Fruit fly (Drosophila melanogaster): ENCODE results near the gene TwdlD.

TwdlD gene

DNA sequence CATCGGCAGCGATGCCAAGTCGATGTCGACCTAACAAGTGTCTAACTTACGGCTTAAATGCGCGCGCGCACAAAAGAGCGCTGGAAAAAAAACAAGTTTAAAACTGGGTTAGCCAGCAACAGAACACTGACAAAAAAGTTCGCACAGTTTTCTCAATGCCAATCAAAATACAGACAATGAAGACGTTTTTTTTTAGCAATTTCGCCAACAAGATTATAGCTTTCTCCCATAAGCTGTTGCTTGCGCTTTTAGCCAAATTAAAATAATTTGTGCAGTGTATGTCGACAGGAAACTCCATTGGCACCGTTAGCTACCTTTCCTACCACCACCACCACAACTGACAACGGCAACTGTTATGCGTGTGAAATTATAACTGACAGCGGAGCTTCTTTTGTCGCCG, 14.8 kb downstream of the TwdlD start (continued):
- TF ChIP-seq tap (tag; optimal IDR thresholded peaks at IDR 0.05) (no peak), CG9727 (GFP tag; optimal IDR thresholded peaks at IDR 0.05) (peak; percentile 39), repo (GFP tag; optimal IDR thresholded peaks at IDR 0.05) (peak; percentile 3), trh (GFP tag; optimal IDR thresholded peaks at IDR 0.05) (no peak), CG10147 (GFP tag; optimal IDR thresholded peaks at IDR 0.05) (peak; percentile 36), gt (GFP tag; IDR thresholded peaks at IDR 0.05) (no peak), CG2889 (GFP tag; IDR thresholded peaks at IDR 0.05) (0 out of 3 replicates have a peak, but pooled peaks have one; percentile 7), Sox100B (GFP tag; optimal IDR thresholded peaks at IDR 0.05) (peak; percentile 54), CG7372 (GFP tag; IDR thresholded peaks at IDR 0.05) (no peak), run (tag; optimal IDR thresholded peaks at IDR 0.05) (peak; percentile 27), wdn (GFP tag; IDR thresholded peaks at IDR 0.05) (0 out of 2 replicates have a peak, but pooled peaks have one; percentile 18), D19A (tag; optimal IDR thresholded peaks at IDR 0.05) (no peak), sob (GFP tag; IDR thresholded peaks at IDR 0.05) (peak; percentile 49; the same call in 1 of the 2 replicates), ewg (GFP tag; optimal IDR thresholded peaks at IDR 0.05) (peak; percentile 51), Fer1 (GFP tag; optimal IDR thresholded peaks at IDR 0.05) (peak; percentile 72), Fer3 (tag; optimal IDR thresholded peaks at IDR 0.05) (peak; percentile 57), Mes4 (GFP tag; optimal IDR thresholded peaks at IDR 0.05) (peak; percentile 19), CG17912 (GFP tag; optimal IDR thresholded peaks at IDR 0.05) (no peak), Med (GFP tag) (peak; percentile 92), vfl (GFP tag; optimal IDR thresholded peaks at IDR 0.05) (peak; percentile 26), Dad (GFP tag; optimal IDR thresholded peaks at IDR 0.05) (no peak), slou (GFP tag; optimal IDR thresholded peaks at IDR 0.05) (no peak), lab (GFP tag; optimal IDR thresholded peaks at IDR 0.05) (peak; percentile 74), CrebB (tag; optimal IDR thresholded peaks at IDR 0.05) (no peak), en (GFP tag; optimal IDR thresholded peaks at IDR 0.05) (peak; percentile 7), CG2678 (tag; optimal IDR thresholded peaks at IDR 0.05) (peak; percentile 64), CG12299 (tag; optimal IDR thresholded peaks at IDR 0.05) (no peak), CG30431 (GFP tag; optimal IDR thresholded peaks at IDR 0.05) (peak; percentile 1)

DNA sequence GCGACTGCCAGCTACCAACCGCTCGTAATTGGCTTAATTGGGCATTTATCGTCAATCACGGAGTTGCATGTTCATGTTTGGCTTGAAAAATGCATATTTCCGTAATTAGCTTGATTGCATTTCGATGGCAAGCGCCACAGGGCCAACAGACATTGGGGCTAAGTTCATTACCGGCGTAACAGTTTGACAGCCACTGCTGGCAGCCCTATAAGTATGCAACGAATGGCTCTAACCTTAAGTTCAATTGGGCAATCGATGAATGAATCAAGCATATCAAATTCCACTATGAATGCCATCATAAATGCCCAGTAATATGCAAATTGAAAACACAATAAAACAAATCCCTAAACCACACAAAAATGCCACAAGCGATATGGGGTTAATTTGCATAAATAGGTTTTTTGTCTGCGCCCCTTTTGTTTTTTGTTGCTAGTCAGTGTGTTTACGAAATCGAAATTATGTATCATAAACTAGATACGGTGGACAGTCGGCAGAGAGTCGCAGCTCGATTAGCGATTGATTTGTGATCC, 15.7 kb downstream of the TwdlD start:
- TF ChIP-seq CG13287 (GFP tag; IDR thresholded peaks at IDR 0.05; ENCODE audit: partially characterized antibody) (peak; percentile 9; the same call in 1 of the 2 replicates), dati (GFP tag; IDR thresholded peaks at IDR 0.05) (no peak), chinmo (GFP tag; IDR thresholded peaks at IDR 0.05; ENCODE audit: partially characterized antibody) (peak; percentile 88; the same call in 3 of the 4 replicates), hbn (GFP tag; IDR thresholded peaks at IDR 0.05; ENCODE audit: partially characterized antibody) (no peak), CG4328 (GFP tag; optimal IDR thresholded peaks at IDR 0.05) (no peak), Hr78 (GFP tag; optimal IDR thresholded peaks at IDR 0.05) (no peak), row (GFP tag; IDR thresholded peaks at IDR 0.05) (peak; percentile 24; the same call in 1 of the 3 replicates), sd (tag; optimal IDR thresholded peaks at IDR 0.05) (peak; percentile 96), CG18011 (GFP tag; optimal IDR thresholded peaks at IDR 0.05) (no peak), run (tag; optimal IDR thresholded peaks at IDR 0.05) (peak; percentile 96), H2.0 (GFP tag; IDR thresholded peaks at IDR 0.05) (0 out of 2 replicates have a peak, but pooled peaks have one; percentile 10), oc (tag; optimal IDR thresholded peaks at IDR 0.05) (peak; percentile 89), sqz (GFP tag; optimal IDR thresholded peaks at IDR 0.05) (peak; percentile 30), CG13894 (tag; optimal IDR thresholded peaks at IDR 0.05) (peak; percentile 62), gsb-n (tag; optimal IDR thresholded peaks at IDR 0.05) (peak; percentile 44), Abd-B (GFP tag; optimal IDR thresholded peaks at IDR 0.05) (peak; percentile 7), ind (GFP tag; optimal IDR thresholded peaks at IDR 0.05) (no peak), salm (tag; optimal IDR thresholded peaks at IDR 0.05) (peak; percentile 70), vvl (GFP tag; IDR thresholded peaks at IDR 0.05) (peak; percentile 86), CG12769 (tag; optimal IDR thresholded peaks at IDR 0.05) (peak; percentile 87), Awh (GFP tag; IDR thresholded peaks at IDR 0.05) (peak; percentile 41; the same call in 1 of the 2 replicates), grau (tag; optimal IDR thresholded peaks at IDR 0.05) (peak; percentile 74), abd-A (tag; optimal IDR thresholded peaks at IDR 0.05) (peak; percentile 99)

All from whole organism, embryonic.